Worm (Caenorhabditis elegans): ENCODE data around the gene F44E2.10.

ce11 chrIII:8839813-8840212 is 8.9 kb upstream of the F44E2.10 start:
- TF ChIP-seq nhr-11 (tag; optimal IDR thresholded peaks at IDR 0.05) (no peak), fkh-10 (GFP tag; optimal IDR thresholded peaks at IDR 0.05) (no peak), ztf-11 (tag; optimal IDR thresholded peaks at IDR 0.05) (no peak), F49E8.2 (tag; optimal IDR thresholded peaks at IDR 0.05; ENCODE audit: borderline replicate concordance) (no peak), lin-1 (GFP tag; IDR thresholded peaks at IDR 0.05) (no peak), attf-4 (tag; optimal IDR thresholded peaks at IDR 0.05) (no peak), aly-2 (tag; optimal IDR thresholded peaks at IDR 0.05) (no peak), madf-9 (GFP tag; conservative IDR thresholded peaks at IDR 0.05) (no peak), pha-4 (GFP tag; IDR thresholded peaks at IDR 0.05) (no peak), pha-4 (tag; optimal IDR thresholded peaks at IDR 0.05) (no peak)
